Worm (Caenorhabditis elegans) whole organism, midembryonic: ENCODE results near the gene C53A5.17.
A peak's percentile ranks its signal among the peaks of the same experiment; 100 is the strongest.

Experiments used
- T22C8.4 ChIP-seq: fragments of 200-800 bp; sonication (Bioruptor generic); IDR thresholded peaks from 2 replicates; pipeline ENCODE4 v1.3.6; 2022; ENCODE audit warnings: missing genetic modification characterization, missing compliant biosample characterization
- cog-1 ChIP-seq: sonication (generic microtip); optimal IDR thresholded peaks from 2 replicates; lab custom pipeline; 2016; ENCODE audit warnings: missing genetic modification characterization, missing compliant biosample characterization
- flt-1 ChIP-seq: fragments of 200-800 bp; sonication (Bioruptor generic); IDR thresholded peaks from 2 replicates; pipeline ENCODE4 v1.3.6; 2022; ENCODE audit warnings: missing genetic modification characterization, missing compliant biosample characterization
- klf-2 ChIP-seq: fragments of 200-800 bp; sonication (Bioruptor generic); conservative IDR thresholded peaks from 2 replicates; pipeline ENCODE4 v1.3.6; 2022; ENCODE audit warnings: missing genetic modification reagents, missing genetic modification characterization, missing compliant biosample characterization
- med-1 ChIP-seq: sonication (generic microtip); optimal IDR thresholded peaks from 2 replicates; lab custom pipeline; 2017; ENCODE audit warnings: missing genetic modification characterization, mild to moderate bottlenecking, missing compliant biosample characterization, antibody characterized with exemption, missing genetic modification reagents; ENCODE audit not compliant: insufficient read depth
- ref-1 ChIP-seq: fragments of 200-800 bp; sonication (Bioruptor generic); conservative IDR thresholded peaks from 2 replicates; pipeline ENCODE4 v1.3.6; 2022; ENCODE audit warnings: missing genetic modification reagents, missing genetic modification characterization, missing compliant biosample characterization
- tab-1 ChIP-seq: fragments of 200-800 bp; sonication (Bioruptor generic); IDR thresholded peaks from 2 replicates; pipeline ENCODE4 v1.3.6; 2022; ENCODE audit warnings: missing genetic modification characterization, missing compliant biosample characterization
- ztf-23 ChIP-seq: fragments of 200-800 bp; sonication (Bioruptor generic); IDR thresholded peaks from 2 replicates; pipeline ENCODE4 v1.3.6; 2022; ENCODE audit warnings: missing genetic modification reagents, missing genetic modification characterization, missing compliant biosample characterization
- ztf-29 ChIP-seq: fragments of 200-800 bp; sonication (Bioruptor generic); IDR thresholded peaks from 2 replicates; pipeline ENCODE4 v1.3.6; 2022; ENCODE audit warnings: missing genetic modification reagents, missing genetic modification characterization, missing compliant biosample characterization

The C53A5.17 gene

DNA sequence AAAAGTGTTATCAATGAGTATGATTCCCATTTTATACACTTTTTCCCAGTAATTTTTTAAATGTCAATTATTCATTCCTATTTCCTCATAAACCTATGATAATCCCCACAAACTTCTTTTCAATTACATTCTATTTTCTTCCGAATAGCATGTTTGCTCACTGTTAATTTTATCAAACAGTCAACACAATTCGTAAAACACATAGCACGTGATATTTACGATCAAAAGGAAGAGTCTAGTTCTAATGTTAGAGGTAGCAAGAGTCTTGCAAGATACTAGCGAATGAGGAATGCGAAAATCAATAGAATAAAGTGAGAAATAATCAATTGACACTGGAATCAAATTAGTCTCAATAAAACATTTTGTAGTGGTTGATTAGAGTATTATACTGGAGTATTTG lies 18.5 kb upstream of the C53A5.17 start:
- no peak for TF ChIP-seq tab-1 (GFP tag; lab: Robert Waterston, UW)
- TF ChIP-seq med-1 (GFP tag; lab: Kevin White, UChicago) = no peak
- TF ChIP-seq cog-1 (tag; lab: Kevin White, UChicago) = no peak
- TF ChIP-seq ztf-23 (GFP tag; lab: Robert Waterston, UW) = no peak
- no peak for TF ChIP-seq ref-1
- no peak for TF ChIP-seq klf-2 (GFP tag; lab: Robert Waterston, UW)
- TF ChIP-seq T22C8.4 = no peak
- TF ChIP-seq flt-1 = no peak
- TF ChIP-seq ztf-29 (GFP tag; lab: Robert Waterston, UW) = no peak

DNA sequence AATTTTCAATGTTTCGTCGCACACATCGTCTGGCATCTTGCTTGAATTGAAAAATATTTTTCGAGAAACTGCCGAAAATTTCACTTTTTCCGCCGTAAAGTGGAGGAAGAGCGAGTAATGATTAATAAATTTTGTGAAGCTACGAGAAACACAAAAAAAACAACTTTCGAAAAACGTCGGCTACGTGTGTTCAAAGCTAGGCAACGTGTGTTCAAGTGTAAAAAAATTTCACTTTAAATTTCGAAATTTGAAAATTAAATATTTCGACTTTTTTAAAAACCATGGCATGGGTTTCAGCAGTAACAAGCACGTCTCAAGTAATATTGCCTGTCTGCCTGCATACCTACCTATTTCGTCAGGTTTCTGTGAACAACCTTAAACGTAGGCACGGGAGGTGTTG lies 15.4 kb upstream of the C53A5.17 start, which contains the start of gene tag-191:
Gene tag-191 (minus strand): TSS at position 101 of the 400 bp plus-strand sequence.
- TF ChIP-seq ztf-23 (GFP tag; lab: Robert Waterston, UW) = no peak
- no peak for TF ChIP-seq flt-1
- no peak for TF ChIP-seq med-1 (GFP tag; lab: Kevin White, UChicago)
- TF ChIP-seq T22C8.4 = no peak

DNA sequence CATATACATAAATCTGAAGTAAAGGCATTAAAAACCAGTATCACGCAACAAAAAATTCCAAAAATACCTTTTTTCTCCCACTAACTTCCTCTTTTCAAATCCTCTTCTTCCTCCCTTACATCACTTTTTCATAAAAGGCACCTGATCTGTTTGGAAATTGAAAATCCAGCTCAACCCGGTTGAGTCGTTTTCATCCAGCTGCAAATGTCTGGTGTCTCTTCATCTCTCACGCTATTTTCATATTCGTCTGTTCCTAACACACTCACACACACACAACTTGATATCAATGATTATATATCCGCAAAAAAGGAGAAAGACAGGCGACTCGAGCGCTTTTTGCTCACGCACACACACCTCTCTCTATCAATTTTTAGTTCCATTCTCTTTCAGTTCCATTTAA lies 11.5 kb upstream of the C53A5.17 start:
- TF ChIP-seq cog-1 (tag; lab: Kevin White, UChicago) (no peak), flt-1 (no peak), med-1 (GFP tag; lab: Kevin White, UChicago) (no peak)

DNA sequence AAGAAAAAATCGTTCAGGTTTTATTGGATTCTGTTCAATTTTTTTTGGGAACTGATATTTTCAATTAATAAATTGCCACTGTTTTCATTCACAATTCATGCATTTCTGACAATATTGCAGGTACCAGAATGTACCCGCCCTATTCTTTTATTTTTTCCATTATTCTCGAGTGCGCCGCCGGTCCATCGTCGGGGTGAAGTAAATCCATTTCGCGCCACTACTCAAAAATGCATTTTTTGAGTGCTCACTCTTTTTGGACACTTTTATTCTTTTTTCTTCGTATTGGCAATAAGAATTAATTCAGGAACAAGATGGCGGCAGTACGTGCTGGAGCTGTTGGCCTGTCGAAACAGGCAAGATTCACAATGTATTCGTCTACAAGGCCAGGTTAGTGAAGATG lies 9.9 kb upstream of the C53A5.17 start, which contains the start of gene kcnl-4:
Gene kcnl-4 (plus strand): TSS at position 301 of the 400 bp plus-strand sequence.
- TF ChIP-seq ref-1 = no peak
- TF ChIP-seq ztf-29 (GFP tag; lab: Robert Waterston, UW) = no peak
- TF ChIP-seq klf-2 (GFP tag; lab: Robert Waterston, UW) = no peak

DNA sequence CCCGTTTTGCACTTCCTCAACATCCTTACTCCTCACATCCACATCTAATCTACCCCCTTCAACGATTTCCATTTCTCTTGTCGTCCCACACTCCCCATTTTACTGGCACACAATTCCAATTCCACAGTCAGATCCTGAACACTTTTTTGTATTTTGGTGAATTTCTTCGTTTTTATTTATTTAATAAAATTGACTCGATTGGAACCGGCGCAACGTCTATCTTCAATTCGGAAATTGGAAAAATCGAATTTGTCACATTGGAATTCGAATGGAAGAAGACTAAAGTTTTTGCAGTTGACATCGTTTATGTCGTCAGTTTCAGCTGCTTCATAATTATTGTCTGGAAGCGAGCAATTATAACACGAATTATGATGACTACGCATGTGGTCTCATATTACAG lies 6.3 kb upstream of the C53A5.17 start:
- TF ChIP-seq ztf-23 (GFP tag; lab: Robert Waterston, UW) (no peak), T22C8.4 (no peak), med-1 (GFP tag; lab: Kevin White, UChicago) (no peak), flt-1 (no peak), cog-1 (tag; lab: Kevin White, UChicago) (no peak), klf-2 (GFP tag; lab: Robert Waterston, UW) (no peak), tab-1 (GFP tag; lab: Robert Waterston, UW) (no peak), ztf-29 (GFP tag; lab: Robert Waterston, UW) (no peak), ref-1 (no peak)

DNA sequence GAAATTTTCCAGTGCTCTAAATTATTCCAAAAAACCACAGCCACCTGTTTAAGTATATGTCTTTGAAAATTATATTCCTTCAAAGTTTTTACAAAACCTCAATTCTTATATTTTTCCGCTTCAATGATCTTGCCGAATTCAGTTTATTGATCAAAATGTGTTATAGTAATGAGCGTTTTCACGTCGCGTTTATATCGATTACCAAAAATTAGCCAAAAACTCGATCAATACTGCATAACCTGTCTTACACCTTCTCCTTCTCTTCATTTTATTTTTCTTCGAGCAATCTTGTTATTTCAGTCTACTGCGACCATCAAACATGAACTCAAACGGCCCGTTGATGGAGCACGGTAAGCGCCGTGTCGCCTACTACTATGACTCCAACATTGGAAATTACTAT lies 4.2 kb upstream of the C53A5.17 start, which contains the start of gene hda-1:
Gene hda-1 (plus strand): TSS at position 301 of the 400 bp plus-strand sequence.
- no peak for TF ChIP-seq klf-2 (GFP tag; lab: Robert Waterston, UW)
- no peak for TF ChIP-seq ztf-23 (GFP tag; lab: Robert Waterston, UW)
- TF ChIP-seq flt-1 = no peak
- TF ChIP-seq med-1 (GFP tag; lab: Kevin White, UChicago) = no peak
- TF ChIP-seq ref-1 = no peak
- no peak for TF ChIP-seq tab-1 (GFP tag; lab: Robert Waterston, UW)
- TF ChIP-seq ztf-29 (GFP tag; lab: Robert Waterston, UW) = no peak
- TF ChIP-seq cog-1 (tag; lab: Kevin White, UChicago) = no peak
- TF ChIP-seq T22C8.4 = no peak

DNA sequence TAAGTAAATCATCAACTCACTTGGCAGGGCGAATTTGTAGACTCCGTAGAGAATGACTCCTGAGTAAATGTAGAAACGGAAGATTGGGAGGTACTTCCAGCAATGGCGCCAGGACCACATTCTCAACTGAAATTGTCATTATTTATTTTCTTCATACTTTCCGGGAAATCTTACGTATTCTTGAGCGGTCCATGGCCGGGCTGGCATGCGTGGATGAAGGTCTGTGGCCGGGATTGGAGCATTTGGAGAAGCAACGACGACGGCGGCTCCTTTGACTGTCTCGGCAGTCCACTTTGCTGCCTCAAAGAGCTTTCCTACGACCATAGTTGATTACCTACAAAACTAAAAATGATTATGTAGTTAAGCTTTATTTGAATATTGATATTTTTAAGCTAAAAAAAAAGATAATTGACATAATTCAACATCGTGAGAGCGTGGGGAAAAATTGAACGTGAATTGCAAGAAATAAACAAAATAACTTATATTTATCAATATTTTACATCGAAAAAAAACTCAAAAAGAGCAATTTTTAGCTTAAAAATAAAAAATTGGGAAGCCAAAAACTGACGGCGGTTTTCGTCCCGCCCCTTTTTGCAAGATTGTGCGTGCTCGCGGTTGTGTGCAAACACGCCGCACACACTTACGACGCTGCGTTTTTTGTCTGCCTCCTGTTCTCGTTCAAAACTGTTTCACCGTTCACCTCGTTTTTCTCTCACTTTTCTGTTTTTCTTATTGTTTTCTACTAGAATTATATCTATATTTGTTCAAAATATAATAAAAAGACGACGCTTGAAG lies 3.1 kb upstream of the C53A5.17 start, which contains the start of gene ril-1:
Gene ril-1 (minus strand): TSS at position 342 of the 795 bp plus-strand sequence.
- TF ChIP-seq flt-1 (no peak), T22C8.4 (no peak), med-1 (GFP tag; lab: Kevin White, UChicago) (peak; percentile 63), ztf-23 (GFP tag; lab: Robert Waterston, UW) (peak; percentile 65), cog-1 (tag; lab: Kevin White, UChicago) (no peak), klf-2 (GFP tag; lab: Robert Waterston, UW) (no peak), ztf-29 (GFP tag; lab: Robert Waterston, UW) (no peak), ref-1 (no peak), tab-1 (GFP tag; lab: Robert Waterston, UW) (0 out of 2 replicates have a peak, but pooled peaks have one; percentile 16)

DNA sequence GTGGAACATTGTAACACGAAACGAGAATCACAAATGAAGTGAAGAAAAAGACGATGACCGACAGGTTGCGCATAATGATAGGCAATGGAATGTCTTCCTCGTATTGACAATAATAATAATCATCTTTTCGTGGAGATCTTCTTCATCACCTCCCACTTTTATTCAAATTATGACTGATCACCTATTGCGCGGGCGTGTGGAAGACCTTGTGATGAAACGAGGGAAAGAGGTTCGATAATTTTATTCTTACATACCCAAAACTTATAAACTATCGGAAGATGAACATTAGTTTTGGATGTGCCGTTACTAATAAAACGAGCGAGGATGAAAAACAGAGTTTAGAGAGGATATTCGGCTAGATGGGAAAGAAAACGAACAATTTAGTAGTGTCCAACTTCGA lies 2.2 kb upstream of the C53A5.17 start, which contains the start of gene C53A5.2:
Gene C53A5.2 (minus strand): TSS at position 101 of the 400 bp plus-strand sequence.
- TF ChIP-seq klf-2 (GFP tag; lab: Robert Waterston, UW) = no peak
- TF ChIP-seq med-1 (GFP tag; lab: Kevin White, UChicago) = no peak
- no peak for TF ChIP-seq T22C8.4
- TF ChIP-seq cog-1 (tag; lab: Kevin White, UChicago) = no peak
- no peak for TF ChIP-seq ref-1
- TF ChIP-seq ztf-29 (GFP tag; lab: Robert Waterston, UW) = no peak
- TF ChIP-seq flt-1 = no peak
- no peak for TF ChIP-seq ztf-23 (GFP tag; lab: Robert Waterston, UW)
- TF ChIP-seq tab-1 (GFP tag; lab: Robert Waterston, UW) = no peak

DNA sequence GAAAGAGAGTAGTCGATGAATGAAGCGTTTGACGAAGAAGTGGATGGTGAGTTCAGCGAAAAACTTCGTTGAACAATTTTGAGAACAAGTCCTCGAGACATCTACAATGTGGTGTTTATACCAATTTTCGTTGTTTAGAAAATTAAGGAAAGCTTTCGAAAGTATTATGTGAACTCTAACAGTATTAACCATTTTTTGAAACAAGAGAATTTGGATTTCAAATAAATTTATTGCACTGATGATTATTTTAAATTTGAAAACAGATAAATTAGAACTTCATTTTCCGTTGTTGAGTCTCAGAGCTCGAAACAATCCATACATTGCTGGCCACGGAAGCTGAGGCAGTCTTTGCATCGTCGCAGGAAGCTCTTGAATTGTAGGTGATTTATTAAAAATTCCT lies 1.6 kb upstream of the C53A5.17 start, which contains the start of gene C53A5.16:
Gene C53A5.16 (minus strand): TSS at position 101 of the 400 bp plus-strand sequence.
- TF ChIP-seq flt-1 (no peak), ztf-29 (GFP tag; lab: Robert Waterston, UW) (no peak), med-1 (GFP tag; lab: Kevin White, UChicago) (no peak), cog-1 (tag; lab: Kevin White, UChicago) (no peak), ztf-23 (GFP tag; lab: Robert Waterston, UW) (no peak), klf-2 (GFP tag; lab: Robert Waterston, UW) (no peak), ref-1 (no peak), tab-1 (GFP tag; lab: Robert Waterston, UW) (no peak), T22C8.4 (no peak)
